Fruit fly (Drosophila melanogaster) whole organism, adult: ENCODE data around the gene hll.

ENCODE experiments used
- CG11617 ChIP-seq: fragments of 200-800 bp; sonication (Bioruptor generic); optimal IDR thresholded peaks from 2 replicates; lab custom pipeline; 2017; ENCODE audit warnings: mild to moderate bottlenecking, missing biosample characterization, missing genetic modification reagents, missing genetic modification characterization
- CG1620 ChIP-seq: fragments of 200-800 bp; sonication (Bioruptor generic); optimal IDR thresholded peaks from 2 replicates; lab custom pipeline; 2016; ENCODE audit warnings: missing biosample characterization, missing genetic modification characterization

DNA sequence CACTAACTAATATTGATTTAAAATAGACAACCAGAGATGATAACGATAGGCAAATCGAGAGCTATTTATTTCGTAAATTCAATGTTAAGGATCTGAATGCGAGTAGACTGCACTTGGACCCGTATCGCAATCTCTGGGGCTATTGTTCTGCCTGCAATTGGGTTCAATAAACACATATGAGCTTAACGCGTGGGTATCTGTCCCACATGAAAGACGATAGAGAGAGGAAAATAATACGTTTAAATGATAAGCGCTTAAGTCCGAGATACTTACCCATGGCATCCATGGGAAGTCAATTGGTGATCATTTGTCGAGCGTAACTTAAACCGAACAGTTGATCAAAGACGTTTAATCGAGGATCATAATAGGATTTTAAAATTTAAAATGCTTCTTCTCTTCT lies 47.0 kb upstream of the hll start, which contains the start of gene NimC2:
- TF ChIP-seq CG1620 (no peak), CG11617 (GFP tag; lab: Kevin White, UChicago) (no peak)
